Worm (Caenorhabditis elegans) whole organism, L4 larva: ENCODE data around the gene srh-272.

Experiments
- ces-1 ChIP-seq: fragments of 150-350 bp; sonication (generic microtip); optimal IDR thresholded peaks from 4 replicates; lab custom pipeline; 2014; ENCODE audit warnings: missing biosample characterization, missing genetic modification reagents, missing genetic modification characterization
- dmd-9 ChIP-seq: fragments of 200-800 bp; sonication (Bioruptor generic); IDR thresholded peaks from 2 replicates; pipeline ENCODE4 v1.3.6; 2022; ENCODE audit warnings: missing genetic modification reagents, missing genetic modification characterization, missing compliant biosample characterization
- egl-43 ChIP-seq: fragments of 200-800 bp; sonication (Bioruptor generic); IDR thresholded peaks from 2 replicates; pipeline ENCODE4 v1.3.6; 2022; ENCODE audit warnings: missing genetic modification reagents, missing genetic modification characterization, missing compliant biosample characterization
- nhr-77 ChIP-seq: fragments of 150-350 bp; optimal IDR thresholded peaks from 2 replicates; lab custom pipeline; 2014; ENCODE audit warnings: missing biosample characterization, missing genetic modification characterization

ce11 chrV:2877509-2877908, 14.4 kb downstream of the srh-272 start, which contains the start of gene F37B4.10:
- TF ChIP-seq ces-1 (GFP tag; lab: Kevin White, UChicago) (no peak), dmd-9 (GFP tag; lab: Robert Waterston, UW) (no peak), egl-43 (GFP tag; lab: Robert Waterston, UW) (no peak), nhr-77 (tag; lab: Kevin White, UChicago) (no peak)
